Worm (Caenorhabditis elegans) whole organism, L3 larva: Measurements from ENCODE around the gene srv-5.

Source experiments
- ama-1 ChIP-seq: fragments of 150-350 bp; optimal IDR thresholded peaks from 2 replicates; lab custom pipeline; 2018
- fkh-2 ChIP-seq: fragments of 150-350 bp; optimal IDR thresholded peaks from 2 replicates; lab custom pipeline; 2014; ENCODE audit warnings: missing biosample characterization, missing genetic modification reagents, missing genetic modification characterization
- mdl-1 ChIP-seq: fragments of 150-350 bp; optimal IDR thresholded peaks from 2 replicates; lab custom pipeline; 2014; ENCODE audit warnings: missing biosample characterization, missing genetic modification characterization
- nfya-1 ChIP-seq: sonication (generic microtip); optimal IDR thresholded peaks from 2 replicates; lab custom pipeline; 2017; ENCODE audit warnings: missing genetic modification characterization, mild to moderate bottlenecking, missing compliant biosample characterization, antibody characterized with exemption, moderate library complexity; ENCODE audit not compliant: insufficient read depth
- nhr-11 ChIP-seq: fragments of 150-350 bp; optimal IDR thresholded peaks from 2 replicates; lab custom pipeline; 2014; ENCODE audit warnings: missing biosample characterization, missing genetic modification characterization
- nhr-28 ChIP-seq: fragments of 150-350 bp; optimal IDR thresholded peaks from 2 replicates; lab custom pipeline; 2014; ENCODE audit warnings: missing biosample characterization, missing genetic modification characterization
- nhr-67 ChIP-seq: fragments of 150-350 bp; optimal IDR thresholded peaks from 2 replicates; lab custom pipeline; 2014; ENCODE audit warnings: missing biosample characterization, missing genetic modification characterization
- snpc-4 ChIP-seq: fragments of 150-350 bp; optimal IDR thresholded peaks from 2 replicates; lab custom pipeline; 2014; ENCODE audit warnings: missing biosample characterization, missing genetic modification characterization
- tbx-2 ChIP-seq: sonication (generic microtip); optimal IDR thresholded peaks from 2 replicates; lab custom pipeline; 2016; ENCODE audit warnings: mild to moderate bottlenecking, missing genetic modification characterization, missing compliant biosample characterization

DNA sequence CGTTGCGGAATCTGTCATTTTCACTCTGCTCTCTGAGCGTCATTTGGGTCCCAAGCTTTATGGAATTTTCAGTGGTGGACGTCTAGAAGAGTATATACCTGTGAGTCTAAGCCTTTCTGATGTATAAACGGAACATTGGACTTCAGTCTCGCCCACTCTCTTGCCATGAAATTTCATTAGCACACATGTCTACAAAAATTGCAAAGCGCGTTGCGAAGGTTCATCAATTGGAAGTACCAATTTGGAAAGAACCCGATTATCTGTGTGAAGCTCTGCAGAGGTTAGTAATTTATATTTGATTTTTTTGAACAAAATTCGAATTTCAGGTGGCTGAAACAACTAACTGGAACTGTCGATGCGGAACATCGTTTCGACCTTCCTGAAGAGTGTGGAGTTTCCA lies 37.7 kb downstream of the srv-5 start:
- no peak for TF ChIP-seq nfya-1 (tag; lab: Kevin White, UChicago)
- no peak for TF ChIP-seq mdl-1 (tag; lab: Kevin White, UChicago)
- no peak for TF ChIP-seq ama-1 (lab: Kevin White, UChicago)
- no peak for TF ChIP-seq nhr-28 (tag; lab: Kevin White, UChicago)
- no peak for TF ChIP-seq nhr-11 (tag; lab: Kevin White, UChicago)
- TF ChIP-seq nhr-67 (tag; lab: Kevin White, UChicago), result no peak
- no peak for TF ChIP-seq tbx-2 (tag; lab: Kevin White, UChicago)
- no peak for TF ChIP-seq snpc-4 (tag; lab: Kevin White, UChicago)
- no peak for TF ChIP-seq fkh-2 (tag; lab: Kevin White, UChicago)
